Worm (Caenorhabditis elegans): ENCODE measurements around the gene T24F1.4.

T24F1.4 gene

ce11 chrII:11286445-11286844 lies 27.6 kb downstream of the T24F1.4 start (continued):
- TF ChIP-seq hrde-1 (tag; optimal IDR thresholded peaks at IDR 0.05; ENCODE audit: borderline replicate concordance), result no peak
- no peak for TF ChIP-seq nhr-120 (GFP tag; IDR thresholded peaks at IDR 0.05)
- no peak for TF ChIP-seq nhr-179 (tag; optimal IDR thresholded peaks at IDR 0.05)
- no peak for TF ChIP-seq C17E4.6 (GFP tag; IDR thresholded peaks at IDR 0.05)

ce11 chrII:11285282-11285933 lies 28.7 kb downstream of the T24F1.4 start:
- peak; percentile 17 for TF ChIP-seq nhr-80 (tag; optimal IDR thresholded peaks at IDR 0.05)
- TF ChIP-seq nhr-27 (tag; optimal IDR thresholded peaks at IDR 0.05), result no peak
- no peak for TF ChIP-seq ceh-40 (GFP tag; IDR thresholded peaks at IDR 0.05)
- no peak for TF ChIP-seq F57A8.1 (GFP tag; optimal IDR thresholded peaks at IDR 0.05)

- TF ChIP-seq snpc-4 (GFP tag; optimal IDR thresholded peaks at IDR 0.05), result no peak
- TF ChIP-seq snpc-4 (tag; optimal IDR thresholded peaks at IDR 0.05), result no peak
- TF ChIP-seq pbrm-1 (GFP tag; IDR thresholded peaks at IDR 0.05), result no peak
Observed at ce11 chrII:11284701-11285100, 29.4 kb downstream of the T24F1.4 start.

ce11 chrII:11283803-11284202 lies 30.3 kb downstream of the T24F1.4 start:
- no peak for TF ChIP-seq F37B4.10 (GFP tag; IDR thresholded peaks at IDR 0.05)
- TF ChIP-seq nhr-90 (tag; optimal IDR thresholded peaks at IDR 0.05), result no peak
- TF ChIP-seq lin-54 (GFP tag; optimal IDR thresholded peaks at IDR 0.05), result no peak
- TF ChIP-seq ztf-26 (tag; optimal IDR thresholded peaks at IDR 0.05), result no peak
- no peak for TF ChIP-seq madf-3 (GFP tag; IDR thresholded peaks at IDR 0.05)
- TF ChIP-seq K11D2.4 (GFP tag; IDR thresholded peaks at IDR 0.05), result no peak
- TF ChIP-seq lir-1 (GFP tag; conservative IDR thresholded peaks at IDR 0.05), result no peak
- TF ChIP-seq D2030.7 (GFP tag; IDR thresholded peaks at IDR 0.05), result no peak

- TF ChIP-seq tbp1 (GFP tag; optimal IDR thresholded peaks at IDR 0.05), result no peak
- TF ChIP-seq nhr-80 (tag; optimal IDR thresholded peaks at IDR 0.05), result no peak
Observed at ce11 chrII:11283013-11283412, 31.1 kb downstream of the T24F1.4 start.

- TF ChIP-seq mcd-1 (GFP tag; IDR thresholded peaks at IDR 0.05) (no peak), let-607 (tag; optimal IDR thresholded peaks at IDR 0.05) (no peak), Y79H2A.3 (GFP tag; conservative IDR thresholded peaks at IDR 0.05) (no peak), nfyb-1 (GFP tag; IDR thresholded peaks at IDR 0.05) (no peak), Y67H2A.10 (GFP tag; conservative IDR thresholded peaks at IDR 0.05) (no peak), ztf-28 (GFP tag; IDR thresholded peaks at IDR 0.05) (no peak), hrde-1 (tag; optimal IDR thresholded peaks at IDR 0.05; ENCODE audit: borderline replicate concordance) (no peak), madf-3 (GFP tag; IDR thresholded peaks at IDR 0.05) (no peak), egrh-3 (GFP tag; IDR thresholded peaks at IDR 0.05) (no peak), snpc-3.4 (tag; optimal IDR thresholded peaks at IDR 0.05) (no peak), fkh-3 (tag; optimal IDR thresholded peaks at IDR 0.05) (no peak), pbrm-1 (GFP tag; IDR thresholded peaks at IDR 0.05) (no peak), Y53F4B.3 (GFP tag; IDR thresholded peaks at IDR 0.05) (no peak), ama-1 (optimal IDR thresholded peaks at IDR 0.05) (no peak), ama-1 (GFP tag; optimal IDR thresholded peaks at IDR 0.05) (no peak), let-526 (GFP tag; IDR thresholded peaks at IDR 0.05) (no peak), F57C9.4 (tag; optimal IDR thresholded peaks at IDR 0.05) (no peak)
Observed at ce11 chrII:11281666-11282065, 32.4 kb downstream of the T24F1.4 start, which contains the start of gene unc-130. Gene unc-130, plus strand, starts transcription at chrII:11281966.
